Fruit fly (Drosophila melanogaster): ENCODE data around the gene CG42540.

CG42540 gene

dm6 chr3L:4555787-4556186 lies at the start of gene CG42540:
TSS of gene CG42540 (plus strand) at chr3L:4556087.
- TF ChIP-seq EcR (GFP tag; optimal IDR thresholded peaks at IDR 0.05), result no peak

dm6 chr3L:4507846-4508245 lies 48.0 kb upstream of the CG42540 start:
- TF ChIP-seq usp (GFP tag; optimal IDR thresholded peaks at IDR 0.05) (no peak), Dll (optimal IDR thresholded peaks at IDR 0.05) (no peak), CG8478 (optimal IDR thresholded peaks at IDR 0.05) (no peak), pan (optimal IDR thresholded peaks at IDR 0.05) (no peak), EcR (GFP tag; optimal IDR thresholded peaks at IDR 0.05) (no peak), psq (optimal IDR thresholded peaks at IDR 0.05) (no peak)

DNA sequence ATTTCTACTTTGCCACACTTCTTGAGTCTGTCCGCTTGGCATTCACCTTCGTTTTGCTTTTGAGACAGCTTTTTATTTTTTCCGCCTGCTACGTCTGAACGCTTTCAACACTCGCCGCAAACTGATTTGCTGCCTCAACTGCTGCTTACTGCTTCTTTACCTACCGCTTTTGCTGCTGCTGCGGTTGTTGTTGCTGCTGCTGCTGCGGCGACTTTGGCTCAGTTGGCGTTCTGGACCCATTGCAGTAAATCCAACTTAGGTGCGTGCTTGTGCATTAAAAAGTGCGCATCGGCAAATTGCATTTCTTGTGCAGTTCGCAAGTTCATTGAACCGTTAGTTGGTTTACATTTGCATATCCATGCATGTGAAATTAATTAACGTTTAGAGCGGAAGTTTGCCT lies 47.6 kb upstream of the CG42540 start, which contains the start of gene NT1:
Gene NT1, minus strand, starts transcription at position 127 of the 400 bp plus-strand sequence.
- TF ChIP-seq EcR (GFP tag; optimal IDR thresholded peaks at IDR 0.05) (peak in 1 of 2 experiments; percentile 50), pan (optimal IDR thresholded peaks at IDR 0.05) (no peak), CG8478 (optimal IDR thresholded peaks at IDR 0.05) (no peak)

DNA sequence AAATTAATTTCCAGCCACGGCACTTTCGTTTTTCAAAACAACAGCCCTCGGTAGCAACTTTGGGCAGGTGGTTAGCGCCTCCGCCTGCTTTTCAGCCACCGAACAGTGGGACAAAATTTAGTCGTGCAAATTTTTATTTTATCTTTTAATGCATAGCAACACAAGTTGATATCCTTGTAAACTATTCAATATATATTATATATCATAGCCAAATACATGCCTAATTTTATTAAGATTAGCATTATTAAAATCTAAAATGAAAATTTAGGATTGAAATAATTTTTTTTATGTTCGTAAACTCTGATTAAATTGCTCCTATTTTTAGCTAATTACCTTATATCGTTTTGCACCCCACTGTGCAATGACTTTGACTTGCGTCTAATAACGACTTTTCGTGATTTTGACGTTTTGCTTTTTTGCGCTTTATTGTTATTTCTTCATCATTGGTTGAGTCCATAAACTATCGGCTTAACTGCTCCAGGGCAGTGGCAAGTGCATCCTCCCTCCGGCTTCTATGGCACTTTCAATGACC lies 46.9 kb upstream of the CG42540 start:
- TF ChIP-seq Dll (optimal IDR thresholded peaks at IDR 0.05), result no peak
- TF ChIP-seq psq (optimal IDR thresholded peaks at IDR 0.05), result no peak
- no peak for TF ChIP-seq EcR (GFP tag; optimal IDR thresholded peaks at IDR 0.05)
- no peak for TF ChIP-seq usp (GFP tag; optimal IDR thresholded peaks at IDR 0.05)
- no peak for TF ChIP-seq pan (optimal IDR thresholded peaks at IDR 0.05)
- TF ChIP-seq CG8478 (optimal IDR thresholded peaks at IDR 0.05), result no peak

DNA sequence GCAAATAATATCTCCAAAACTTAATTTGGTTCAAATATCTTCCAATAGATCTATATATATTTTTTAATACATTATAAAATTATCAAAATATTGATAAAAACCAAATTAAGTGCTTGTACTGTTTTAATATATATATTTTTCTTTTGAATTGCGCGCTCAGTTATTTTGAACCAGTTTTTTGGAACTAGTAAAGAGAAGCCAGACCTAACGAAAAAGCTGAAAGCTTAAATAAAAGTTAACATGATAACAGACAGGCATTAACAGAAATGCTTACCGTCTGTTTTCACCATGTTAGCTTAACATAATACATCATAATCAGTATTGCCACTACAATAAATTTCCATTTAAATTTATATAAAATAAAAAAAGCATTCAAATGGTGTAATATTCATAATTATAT lies 45.6 kb upstream of the CG42540 start:
- no peak for TF ChIP-seq psq (optimal IDR thresholded peaks at IDR 0.05)
- no peak for TF ChIP-seq Dll (optimal IDR thresholded peaks at IDR 0.05)
- TF ChIP-seq EcR (GFP tag; optimal IDR thresholded peaks at IDR 0.05), result no peak
- TF ChIP-seq usp (GFP tag; optimal IDR thresholded peaks at IDR 0.05), result no peak
- TF ChIP-seq pan (optimal IDR thresholded peaks at IDR 0.05), result no peak

- TF ChIP-seq EcR (GFP tag; optimal IDR thresholded peaks at IDR 0.05) (no peak), CG8478 (optimal IDR thresholded peaks at IDR 0.05) (no peak), Dll (optimal IDR thresholded peaks at IDR 0.05) (no peak), psq (optimal IDR thresholded peaks at IDR 0.05) (no peak), pan (optimal IDR thresholded peaks at IDR 0.05) (no peak), usp (GFP tag; optimal IDR thresholded peaks at IDR 0.05) (no peak)
Observed at dm6 chr3L:4516378-4516777, 39.5 kb upstream of the CG42540 start.

DNA sequence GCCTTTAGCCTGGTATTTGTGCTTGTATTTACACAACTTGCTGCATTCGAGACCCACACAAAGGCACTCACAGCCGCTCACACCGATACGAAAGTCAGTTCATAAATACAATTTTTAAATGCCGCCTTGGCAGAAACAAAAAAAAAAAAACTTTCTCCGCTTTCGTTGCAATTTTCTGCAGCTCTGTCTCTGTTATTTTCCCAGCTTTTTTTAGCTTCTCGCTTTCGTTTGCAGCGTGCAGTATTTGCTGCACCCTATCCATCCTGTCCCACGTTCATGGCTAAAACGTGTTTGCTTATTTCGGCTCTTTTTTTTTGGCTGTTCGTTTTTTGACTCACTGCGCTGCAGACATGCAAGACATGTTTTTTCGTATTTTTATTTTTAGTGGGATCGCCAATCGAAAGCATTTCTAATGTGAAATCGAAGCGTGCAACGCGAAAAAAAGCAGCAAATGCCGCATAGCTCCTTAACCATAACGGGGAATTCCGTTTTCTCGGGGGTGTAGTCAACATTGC lies 36.4 kb upstream of the CG42540 start:
- TF ChIP-seq pan (optimal IDR thresholded peaks at IDR 0.05) (no peak), CG8478 (optimal IDR thresholded peaks at IDR 0.05) (no peak)

dm6 chr3L:4521809-4522208 lies 34.1 kb upstream of the CG42540 start:
- TF ChIP-seq CG8478 (optimal IDR thresholded peaks at IDR 0.05) (no peak), EcR (GFP tag; optimal IDR thresholded peaks at IDR 0.05) (no peak), usp (GFP tag; optimal IDR thresholded peaks at IDR 0.05) (no peak), pan (optimal IDR thresholded peaks at IDR 0.05) (no peak), psq (optimal IDR thresholded peaks at IDR 0.05) (no peak)

- TF ChIP-seq CG8478 (optimal IDR thresholded peaks at IDR 0.05) (no peak), EcR (GFP tag; optimal IDR thresholded peaks at IDR 0.05) (no peak), pan (optimal IDR thresholded peaks at IDR 0.05) (no peak), Dll (optimal IDR thresholded peaks at IDR 0.05) (no peak), usp (GFP tag; optimal IDR thresholded peaks at IDR 0.05) (no peak), psq (optimal IDR thresholded peaks at IDR 0.05) (no peak)
Observed at dm6 chr3L:4531941-4532478, 23.9 kb upstream of the CG42540 start, which contains the start of gene Tie. TSS of gene Tie (minus strand) at chr3L:4532145.

- no peak for TF ChIP-seq Dll (optimal IDR thresholded peaks at IDR 0.05)
- no peak for TF ChIP-seq usp (GFP tag; optimal IDR thresholded peaks at IDR 0.05)
- TF ChIP-seq EcR (GFP tag; optimal IDR thresholded peaks at IDR 0.05), result no peak
Observed at dm6 chr3L:4532841-4533619, 22.9 kb upstream of the CG42540 start, which contains the start of gene CG11353. TSS of gene CG11353 (plus strand) at chr3L:4533170.

DNA sequence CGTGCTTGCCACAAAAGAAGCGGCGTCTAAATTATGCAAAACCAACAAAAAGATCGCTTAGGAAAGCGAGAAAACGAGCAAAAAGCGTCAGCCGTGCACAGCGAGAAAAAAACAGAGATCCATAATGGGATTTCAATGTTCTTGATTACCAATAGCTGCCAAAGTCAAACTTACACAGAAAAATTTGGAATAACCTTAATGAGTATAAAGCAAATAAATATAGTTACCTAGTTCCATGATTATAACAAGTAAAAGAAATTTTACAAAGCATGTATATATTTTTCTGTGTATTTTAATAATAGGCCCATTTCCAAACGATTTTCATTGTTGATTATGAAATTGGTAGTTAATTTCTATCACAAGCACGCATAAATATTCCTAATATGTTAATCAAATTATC lies 21.9 kb upstream of the CG42540 start:
- TF ChIP-seq psq (optimal IDR thresholded peaks at IDR 0.05) (no peak), EcR (GFP tag; optimal IDR thresholded peaks at IDR 0.05) (no peak), pan (optimal IDR thresholded peaks at IDR 0.05) (no peak), usp (GFP tag; optimal IDR thresholded peaks at IDR 0.05) (no peak)

- TF ChIP-seq psq (optimal IDR thresholded peaks at IDR 0.05) (no peak), pan (optimal IDR thresholded peaks at IDR 0.05) (no peak), Dll (optimal IDR thresholded peaks at IDR 0.05) (no peak), EcR (GFP tag; optimal IDR thresholded peaks at IDR 0.05) (no peak), CG8478 (optimal IDR thresholded peaks at IDR 0.05) (no peak), usp (GFP tag; optimal IDR thresholded peaks at IDR 0.05) (no peak)
Observed at dm6 chr3L:4534481-4534880, 21.4 kb upstream of the CG42540 start.

dm6 chr3L:4541070-4541469 lies 14.8 kb upstream of the CG42540 start, which contains the start of gene CG32243:
TSS of gene CG32243 (minus strand) at chr3L:4541244.
- TF ChIP-seq usp (GFP tag; optimal IDR thresholded peaks at IDR 0.05), result no peak
- TF ChIP-seq CG8478 (optimal IDR thresholded peaks at IDR 0.05), result no peak
- no peak for TF ChIP-seq EcR (GFP tag; optimal IDR thresholded peaks at IDR 0.05)
- TF ChIP-seq psq (optimal IDR thresholded peaks at IDR 0.05), result no peak
- no peak for TF ChIP-seq pan (optimal IDR thresholded peaks at IDR 0.05)
- TF ChIP-seq Dll (optimal IDR thresholded peaks at IDR 0.05), result no peak

Data from whole organism.